Fruit fly (Drosophila melanogaster): Measurements from ENCODE around the gene CG12811.

dm6 chr3R:10045343-10045742 lies 3.3 kb downstream of the CG12811 start, which contains the start of the genes CG11722 and mtTFB2:
- TF ChIP-seq dac (GFP tag; optimal IDR thresholded peaks at IDR 0.05) (no peak), CG16779 (tag; optimal IDR thresholded peaks at IDR 0.05) (no peak), ss (GFP tag; optimal IDR thresholded peaks at IDR 0.05) (no peak), CG32006 (GFP tag; optimal IDR thresholded peaks at IDR 0.05) (no peak), Lpt (GFP tag; optimal IDR thresholded peaks at IDR 0.05) (no peak), Hr39 (GFP tag; optimal IDR thresholded peaks at IDR 0.05) (no peak), CG8119 (GFP tag; IDR thresholded peaks at IDR 0.05) (no peak), pdm3 (GFP tag; optimal IDR thresholded peaks at IDR 0.05) (no peak), CG11294 (GFP tag; IDR thresholded peaks at IDR 0.05) (no peak)
